Fruit fly (Drosophila melanogaster): ENCODE results near the gene hfp.

- TF ChIP-seq h (GFP tag; optimal IDR thresholded peaks at IDR 0.05) (peak; percentile 11), psq (GFP tag; optimal IDR thresholded peaks at IDR 0.05) (peak; percentile 17), Hr78 (GFP tag; optimal IDR thresholded peaks at IDR 0.05) (no peak), fru (GFP tag; optimal IDR thresholded peaks at IDR 0.05) (no peak), dl (GFP tag; optimal IDR thresholded peaks at IDR 0.05; ENCODE audit: insufficient read depth in 1 of 2, partially characterized antibody in 2 of 2) (no peak), Rel (GFP tag; optimal IDR thresholded peaks at IDR 0.05) (no peak), Rel (tag; optimal IDR thresholded peaks at IDR 0.05) (no peak), usp (GFP tag; optimal IDR thresholded peaks at IDR 0.05) (no peak)
Observed at dm6 chr3L:1464465-1464864, 37.9 kb downstream of the hfp start.

All from whole organism, wandering third instar larva.